Fruit fly (Drosophila melanogaster) whole organism, embryonic: ENCODE data around the gene CG16736.
A peak's percentile ranks its signal among the peaks of the same experiment; 100 is the strongest.

ENCODE experiments used
- Atf3 ChIP-seq: fragments of 200-800 bp; sonication (Bioruptor generic); optimal IDR thresholded peaks from 3 replicates; lab custom pipeline; 2016; ENCODE audit warnings: missing biosample characterization, missing genetic modification characterization
- C15 ChIP-seq: fragments of 200-800 bp; sonication (Bioruptor generic); IDR thresholded peaks from 3 replicates; pipeline ENCODE4 v1.3.6; 2022; ENCODE audit warnings: missing biosample characterization, missing genetic modification characterization
- CG11085 ChIP-seq: fragments of 200-800 bp; sonication (Bioruptor generic); IDR thresholded peaks from 2 replicates; pipeline ENCODE4 v1.3.6; 2022; ENCODE audit warnings: missing biosample characterization, missing genetic modification characterization
- CG12104 ChIP-seq: fragments of 200-800 bp; sonication (Bioruptor generic); optimal IDR thresholded peaks from 3 replicates; lab custom pipeline; 2016; ENCODE audit warnings: missing biosample characterization, missing genetic modification characterization
- CG12769 ChIP-seq: fragments of 200-800 bp; sonication (Bioruptor generic); optimal IDR thresholded peaks from 2 replicates; lab custom pipeline; 2019; ENCODE audit warnings: missing biosample characterization, mild to moderate bottlenecking, missing genetic modification characterization, moderate library complexity
- CG15011 ChIP-seq: fragments of 200-800 bp; sonication (Bioruptor generic); optimal IDR thresholded peaks from 3 replicates; lab custom pipeline; 2018; ENCODE audit warnings: missing biosample characterization, mild to moderate bottlenecking, missing genetic modification characterization
- CG1529 ChIP-seq: fragments of 200-800 bp; sonication (Bioruptor generic); optimal IDR thresholded peaks from 3 replicates; lab custom pipeline; 2018; ENCODE audit warnings: missing biosample characterization, missing genetic modification characterization
- CG1603 ChIP-seq: fragments of 200-800 bp; sonication (Bioruptor generic); optimal IDR thresholded peaks from 2 replicates; lab custom pipeline; 2019; ENCODE audit warnings: missing biosample characterization, mild to moderate bottlenecking, missing genetic modification characterization, moderate library complexity
- CG17361 ChIP-seq: fragments of 200-800 bp; sonication (Bioruptor generic); IDR thresholded peaks from 3 replicates; pipeline ENCODE4 v1.3.6; 2022; ENCODE audit warnings: missing biosample characterization, missing genetic modification characterization
- CG18619 ChIP-seq: fragments of 200-800 bp; sonication (Bioruptor generic); optimal IDR thresholded peaks from 3 replicates; lab custom pipeline; 2017; ENCODE audit warnings: missing biosample characterization, mild to moderate bottlenecking, missing genetic modification characterization
- CG30020 ChIP-seq: fragments of 200-800 bp; optimal IDR thresholded peaks from 2 replicates; lab custom pipeline; 2019; ENCODE audit warnings: missing biosample characterization, mild to moderate bottlenecking, missing genetic modification characterization, moderate library complexity
- CG31224 ChIP-seq: fragments of 200-800 bp; sonication (Bioruptor generic); IDR thresholded peaks from 2 replicates; pipeline ENCODE4 v1.3.6; 2022; ENCODE audit warnings: missing biosample characterization, missing genetic modification characterization
- CG31365 ChIP-seq: fragments of 200-800 bp; sonication (Bioruptor generic); optimal IDR thresholded peaks from 2 replicates; lab custom pipeline; 2018; ENCODE audit warnings: missing biosample characterization, mild to moderate bottlenecking, missing genetic modification characterization
- CG4360 ChIP-seq: fragments of 200-800 bp; sonication (Bioruptor generic); IDR thresholded peaks from 2 replicates; pipeline ENCODE4 v1.3.6; 2022; ENCODE audit warnings: missing biosample characterization, missing genetic modification characterization
- CG5245 ChIP-seq: fragments of 200-800 bp; sonication (Bioruptor generic); optimal IDR thresholded peaks from 3 replicates; lab custom pipeline; 2016; ENCODE audit warnings: missing biosample characterization, missing genetic modification characterization
- CG7357 ChIP-seq: fragments of 200-800 bp; sonication (Bioruptor generic); IDR thresholded peaks from 3 replicates; pipeline ENCODE4 v1.3.6; 2022; ENCODE audit warnings: missing biosample characterization, missing genetic modification characterization
- CG9437 ChIP-seq: fragments of 200-800 bp; sonication (Bioruptor generic); optimal IDR thresholded peaks from 2 replicates; lab custom pipeline; 2018; ENCODE audit warnings: missing biosample characterization, mild to moderate bottlenecking, missing genetic modification characterization
- CG9727 ChIP-seq: fragments of 200-800 bp; sonication (Bioruptor generic); optimal IDR thresholded peaks from 3 replicates; lab custom pipeline; 2017; ENCODE audit warnings: missing biosample characterization, mild to moderate bottlenecking, missing genetic modification characterization
- D ChIP-seq, 2 experiments: fragments of 200-800 bp in 1 of 2; fragments of >200 bp in 1 of 2; sonication (Bioruptor generic) in 1 of 2; optimal IDR thresholded peaks; 2 replicates in 1 of 2; 3 replicates in 1 of 2; lab custom pipeline; 2017; ENCODE audit warnings: mild to moderate bottlenecking in 1 of 2, missing biosample characterization in 1 of 2, missing genetic modification characterization in 1 of 2, missing genetic modification reagents in 1 of 2
- Dip3 ChIP-seq: fragments of 200-800 bp; sonication (Bioruptor generic); optimal IDR thresholded peaks from 3 replicates; lab custom pipeline; 2016; ENCODE audit warnings: missing biosample characterization, missing genetic modification characterization
- Lhr ChIP-seq: fragments of 200-800 bp; sonication (Bioruptor generic); optimal IDR thresholded peaks from 3 replicates; lab custom pipeline; 2017; ENCODE audit warnings: mild to moderate bottlenecking, missing biosample characterization, missing genetic modification reagents, missing genetic modification characterization
- Lpt ChIP-seq: fragments of >200 bp; optimal IDR thresholded peaks from 2 replicates; lab custom pipeline; 2018; ENCODE audit warnings: missing biosample characterization, missing genetic modification characterization
- Max ChIP-seq: fragments of 200-800 bp; sonication (Bioruptor generic); optimal IDR thresholded peaks from 2 replicates; lab custom pipeline; 2016; ENCODE audit warnings: missing biosample characterization, mild to moderate bottlenecking, missing genetic modification characterization
- NC2α ChIP-seq: fragments of 200-800 bp; sonication (Bioruptor generic); optimal IDR thresholded peaks from 2 replicates; lab custom pipeline; 2016; ENCODE audit warnings: missing biosample characterization, missing genetic modification characterization
- ara ChIP-seq: fragments of 200-800 bp; sonication (Bioruptor generic); IDR thresholded peaks from 2 replicates; pipeline ENCODE4 v1.3.6; 2022; ENCODE audit warnings: missing biosample characterization, missing genetic modification characterization
- bcd ChIP-seq: fragments of 200-800 bp; sonication (Bioruptor generic); optimal IDR thresholded peaks from 2 replicates; lab custom pipeline; 2017; ENCODE audit warnings: missing biosample characterization, mild to moderate bottlenecking, missing genetic modification characterization
- cad ChIP-seq: fragments of >200 bp; optimal IDR thresholded peaks from 2 replicates; lab custom pipeline; 2017; ENCODE audit warnings: missing biosample characterization, missing genetic modification characterization
- crol ChIP-seq: fragments of 200-800 bp; sonication (Bioruptor generic); IDR thresholded peaks from 2 replicates; pipeline ENCODE4 v1.3.6; 2022; ENCODE audit warnings: missing biosample characterization, missing genetic modification characterization
- ewg ChIP-seq: fragments of 200-800 bp; sonication (Bioruptor generic); optimal IDR thresholded peaks from 3 replicates; lab custom pipeline; 2017; ENCODE audit warnings: mild to moderate bottlenecking, missing biosample characterization, missing genetic modification reagents, missing genetic modification characterization
- gem ChIP-seq: fragments of 200-800 bp; sonication (Bioruptor generic); optimal IDR thresholded peaks from 2 replicates; lab custom pipeline; 2019; ENCODE audit warnings: missing biosample characterization, mild to moderate bottlenecking, missing genetic modification characterization, moderate library complexity
- hbn ChIP-seq: fragments of 200-800 bp; sonication (Bioruptor generic); IDR thresholded peaks from 2 replicates; pipeline ENCODE4 v1.3.6; 2022; ENCODE audit warnings: missing biosample characterization, missing genetic modification characterization; ENCODE audit not compliant: partially characterized antibody
- insv ChIP-seq, 2 experiments: fragments of 200-800 bp; sonication (Bioruptor generic); optimal IDR thresholded peaks; 3 replicates each; lab custom pipeline; 2016 to 2018; ENCODE audit warnings: missing biosample characterization in 2 of 2, missing genetic modification characterization in 2 of 2
- inv ChIP-seq: fragments of 200-800 bp; sonication (Bioruptor generic); IDR thresholded peaks from 2 replicates; pipeline ENCODE4 v1.3.6; 2022; ENCODE audit warnings: missing biosample characterization, missing genetic modification characterization; ENCODE audit not compliant: partially characterized antibody
- kay ChIP-seq: fragments of 200-800 bp; sonication (Bioruptor generic); optimal IDR thresholded peaks from 2 replicates; lab custom pipeline; 2016; ENCODE audit warnings: missing biosample characterization, missing genetic modification characterization
- lab ChIP-seq: fragments of 200-800 bp; sonication (Bioruptor generic); optimal IDR thresholded peaks from 3 replicates; lab custom pipeline; 2017; ENCODE audit warnings: missing biosample characterization, missing genetic modification characterization, mild to moderate bottlenecking, moderate library complexity, missing genetic modification reagents
- lola ChIP-seq, 3 experiments: fragments of >200 bp in 2 of 3; fragments of 200-800 bp in 1 of 3; sonication (Bioruptor generic) in 1 of 3; optimal IDR thresholded peaks; 2 replicates each; lab custom pipeline; 2017 to 2019; ENCODE audit warnings: missing biosample characterization in 3 of 3, missing genetic modification characterization in 3 of 3, mild to moderate bottlenecking in 1 of 3, moderate library complexity in 1 of 3
- maf-S ChIP-seq: fragments of 200-800 bp; sonication (Bioruptor generic); optimal IDR thresholded peaks from 2 replicates; lab custom pipeline; 2016; ENCODE audit warnings: missing biosample characterization, missing genetic modification characterization
- org-1 ChIP-seq: fragments of 200-800 bp; sonication (Bioruptor generic); optimal IDR thresholded peaks from 2 replicates; lab custom pipeline; 2017; ENCODE audit warnings: missing biosample characterization, missing genetic modification characterization
- pan ChIP-seq, 4 experiments: fragments of >200 bp in 3 of 4; fragments of 200-800 bp in 1 of 4; sonication (Bioruptor generic) in 1 of 4; optimal IDR thresholded peaks in 3 of 4; IDR thresholded peaks in 1 of 4; 2 replicates each; pipeline versions ENCODE4 v1.3.6 to Lab custom; 2017 to 2022; ENCODE audit warnings: missing biosample characterization in 2 of 4, missing genetic modification characterization in 2 of 4, mixed read lengths in 1 of 4
- peb ChIP-seq: fragments of 200-800 bp; sonication (Bioruptor generic); IDR thresholded peaks from 2 replicates; pipeline ENCODE4 v1.3.6; 2022; ENCODE audit warnings: missing biosample characterization, missing genetic modification characterization
- pum ChIP-seq: fragments of 200-800 bp; sonication (Bioruptor generic); optimal IDR thresholded peaks from 2 replicates; lab custom pipeline; 2016; ENCODE audit warnings: missing biosample characterization, missing genetic modification characterization
- pzg ChIP-seq: fragments of 200-800 bp; sonication (Bioruptor generic); optimal IDR thresholded peaks from 3 replicates; lab custom pipeline; 2018; ENCODE audit warnings: missing biosample characterization, mild to moderate bottlenecking, missing genetic modification characterization, moderate library complexity
- row ChIP-seq: fragments of 200-800 bp; sonication (Bioruptor generic); IDR thresholded peaks from 3 replicates; pipeline ENCODE4 v1.3.6; 2022; ENCODE audit warnings: missing biosample characterization, missing genetic modification characterization
- run ChIP-seq: fragments of 200-800 bp; sonication (Bioruptor generic); optimal IDR thresholded peaks from 3 replicates; lab custom pipeline; 2018; ENCODE audit warnings: missing biosample characterization, mild to moderate bottlenecking, missing genetic modification characterization
- salm ChIP-seq: fragments of 200-800 bp; sonication (Bioruptor generic); optimal IDR thresholded peaks from 2 replicates; lab custom pipeline; 2018; ENCODE audit warnings: missing biosample characterization, mild to moderate bottlenecking, missing genetic modification characterization
- sr ChIP-seq: fragments of 200-800 bp; sonication (Bioruptor generic); IDR thresholded peaks from 3 replicates; pipeline ENCODE4 v1.3.6; 2022; ENCODE audit warnings: missing biosample characterization, missing genetic modification characterization
- usp ChIP-seq: fragments of >200 bp; optimal IDR thresholded peaks from 2 replicates; lab custom pipeline; 2017; ENCODE audit warnings: missing biosample characterization, missing genetic modification characterization
- zen ChIP-seq: fragments of 200-800 bp; sonication (Bioruptor generic); optimal IDR thresholded peaks from 3 replicates; lab custom pipeline; 2018; ENCODE audit warnings: missing biosample characterization, mild to moderate bottlenecking, missing genetic modification characterization, moderate library complexity

Gene CG16736

DNA sequence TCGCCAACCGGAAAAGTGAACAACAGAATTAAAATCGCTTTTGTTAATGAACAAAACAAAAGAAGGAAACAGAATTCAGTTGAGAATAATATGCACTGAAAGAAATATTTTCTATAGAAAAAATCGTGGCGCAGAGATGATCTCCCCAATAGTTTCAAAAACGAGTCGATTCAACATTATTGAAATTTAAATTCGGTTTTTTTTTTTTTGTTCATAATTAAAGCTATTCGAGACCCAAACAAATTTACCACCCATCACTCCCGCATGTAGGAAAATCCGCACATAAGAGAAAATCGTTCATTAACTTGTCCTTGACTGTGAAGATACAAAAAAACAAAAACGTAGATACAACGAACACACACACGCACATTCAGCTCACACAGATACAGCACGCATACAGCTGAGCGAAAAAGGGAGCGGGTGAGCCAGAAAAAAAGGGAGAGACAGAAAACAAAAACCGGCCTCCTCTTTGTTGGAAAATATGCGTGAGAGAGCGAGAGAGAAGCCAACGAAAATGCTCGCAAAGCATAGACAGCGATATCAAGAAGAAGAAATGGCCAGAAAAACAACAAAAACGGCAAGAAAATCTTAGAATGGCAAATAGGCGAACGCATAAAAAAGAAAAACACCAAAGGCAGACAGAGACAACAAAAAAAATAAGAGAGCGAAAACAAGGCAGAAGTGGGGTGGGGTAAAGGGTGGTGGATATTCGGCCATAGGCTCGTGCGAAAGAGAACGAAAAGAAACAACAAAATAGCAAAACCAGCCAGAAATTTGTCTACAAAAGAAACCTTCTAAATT lies 37.3 kb downstream of the CG16736 start (continued):
- peak; percentile 61 for TF ChIP-seq lab (GFP tag; lab: Kevin White, UChicago)
- no peak for TF ChIP-seq Lhr (GFP tag; lab: Kevin White, UChicago)
- TF ChIP-seq pum: peak; percentile 2
- TF ChIP-seq salm (tag; lab: Kevin White, UChicago): no peak
- TF ChIP-seq insv (GFP tag; optimal IDR thresholded peaks at IDR 0.05; lab: Kevin White, UChicago): peak in 1 of 2 experiments; percentile 20
- TF ChIP-seq Max (GFP tag; lab: Kevin White, UChicago): no peak
- TF ChIP-seq pan (optimal IDR thresholded peaks at IDR 0.05; lab: Kevin White, UChicago): no peak
- peak in 1 of 2 experiments; percentile 32 for TF ChIP-seq pan (GFP tag; optimal IDR thresholded peaks at IDR 0.05 in 1 of 2, IDR thresholded peaks at IDR 0.05 in 1 of 2)
- no peak for TF ChIP-seq ewg (GFP tag; lab: Kevin White, UChicago)
- TF ChIP-seq CG5245 (GFP tag; lab: Kevin White, UChicago): no peak
- TF ChIP-seq Atf3 (GFP tag; lab: Kevin White, UChicago): no peak
- TF ChIP-seq CG18619 (GFP tag; lab: Kevin White, UChicago): no peak
- 0 out of 3 replicates have a peak, but pooled peaks have one; percentile 19 for TF ChIP-seq CG7357 (GFP tag; lab: Robert Waterston, UW)
- no peak for TF ChIP-seq peb
- peak; percentile 60 for TF ChIP-seq row (GFP tag; lab: Robert Waterston, UW)
- no peak for TF ChIP-seq cad (GFP tag; lab: Kevin White, UChicago)
- TF ChIP-seq gem (tag; lab: Kevin White, UChicago): peak; percentile 67
- no peak for TF ChIP-seq inv (GFP tag; lab: Robert Waterston, UW)
- TF ChIP-seq CG31224 (GFP tag; lab: Robert Waterston, UW): peak; percentile 54; the same call in 1 of the 2 replicates
- TF ChIP-seq CG12769 (tag; lab: Kevin White, UChicago): peak; percentile 40
- TF ChIP-seq CG4360 (GFP tag; lab: Robert Waterston, UW): peak; percentile 86
- 0 out of 3 replicates have a peak, but pooled peaks have one; percentile 30 for TF ChIP-seq CG17361 (GFP tag; lab: Robert Waterston, UW)
- TF ChIP-seq ara (GFP tag; lab: Robert Waterston, UW): no peak
- peak; percentile 11 for TF ChIP-seq Dip3 (GFP tag; lab: Kevin White, UChicago)
- peak; percentile 33 for TF ChIP-seq CG9727 (GFP tag; lab: Kevin White, UChicago)
- TF ChIP-seq maf-S: no peak
- peak; percentile 24 for TF ChIP-seq org-1 (GFP tag; lab: Kevin White, UChicago)
- no peak for TF ChIP-seq hbn (GFP tag; lab: Robert Waterston, UW)
- no peak for TF ChIP-seq usp (GFP tag; lab: Kevin White, UChicago)
- no peak for TF ChIP-seq sr (GFP tag; lab: Robert Waterston, UW)
- TF ChIP-seq crol (GFP tag; lab: Robert Waterston, UW): peak; percentile 75
- TF ChIP-seq C15 (GFP tag; lab: Robert Waterston, UW): no peak
- TF ChIP-seq CG1529 (GFP tag; lab: Kevin White, UChicago): no peak
- TF ChIP-seq CG11085: no peak
- TF ChIP-seq CG1603 (tag; lab: Kevin White, UChicago): no peak
- peak; percentile 25 for TF ChIP-seq bcd
- TF ChIP-seq CG9437 (GFP tag; lab: Kevin White, UChicago): no peak
- TF ChIP-seq CG31365 (tag; lab: Kevin White, UChicago): no peak
- no peak for TF ChIP-seq CG12104 (GFP tag; lab: Kevin White, UChicago)
- TF ChIP-seq CG30020 (tag; lab: Kevin White, UChicago): no peak
- TF ChIP-seq zen: no peak
- no peak for TF ChIP-seq lola (GFP tag; optimal IDR thresholded peaks at IDR 0.05; lab: Kevin White, UChicago)
- TF ChIP-seq Lpt: no peak
- no peak for TF ChIP-seq kay (GFP tag; lab: Kevin White, UChicago)
- TF ChIP-seq run: no peak
- no peak for TF ChIP-seq pzg (GFP tag; lab: Kevin White, UChicago)
- TF ChIP-seq NC2α (GFP tag; lab: Kevin White, UChicago): no peak
- no peak for TF ChIP-seq D (optimal IDR thresholded peaks at IDR 0.05; lab: Kevin White, UChicago)
- TF ChIP-seq D (GFP tag; optimal IDR thresholded peaks at IDR 0.05; lab: Kevin White, UChicago): no peak
- TF ChIP-seq CG15011 (GFP tag; lab: Kevin White, UChicago): no peak
